Fruit fly (Drosophila melanogaster) whole organism, embryonic: Measurements from ENCODE around the gene CG14352.

ENCODE experiments used
- Atf6 ChIP-seq: fragments of 200-800 bp; sonication (Bioruptor generic); IDR thresholded peaks from 2 replicates; pipeline ENCODE4 v1.3.6; 2022; ENCODE audit warnings: missing biosample characterization, missing genetic modification characterization
- CG10565 ChIP-seq: fragments of 200-800 bp; sonication (Bioruptor generic); optimal IDR thresholded peaks from 3 replicates; lab custom pipeline; 2016; ENCODE audit warnings: missing biosample characterization, mild to moderate bottlenecking, missing genetic modification characterization
- CG12299 ChIP-seq: fragments of 200-800 bp; sonication (Bioruptor generic); optimal IDR thresholded peaks from 2 replicates; lab custom pipeline; 2018; ENCODE audit warnings: missing biosample characterization, mild to moderate bottlenecking, missing genetic modification characterization
- CG1233 ChIP-seq: fragments of 200-800 bp; sonication (Bioruptor generic); optimal IDR thresholded peaks from 4 replicates; lab custom pipeline; 2018; ENCODE audit warnings: missing biosample characterization, mild to moderate bottlenecking, missing genetic modification characterization
- CG13624 ChIP-seq: fragments of 200-800 bp; sonication (Bioruptor generic); optimal IDR thresholded peaks from 2 replicates; lab custom pipeline; 2016; ENCODE audit warnings: missing biosample characterization, missing genetic modification characterization
- CG14014 ChIP-seq: fragments of 200-800 bp; sonication (Bioruptor generic); IDR thresholded peaks from 2 replicates; pipeline ENCODE4 v1.3.6; 2022; ENCODE audit warnings: missing biosample characterization, missing genetic modification characterization
- CG1792 ChIP-seq: fragments of 200-800 bp; sonication (Bioruptor generic); optimal IDR thresholded peaks from 2 replicates; lab custom pipeline; 2016; ENCODE audit warnings: missing biosample characterization, missing genetic modification characterization
- CG18011 ChIP-seq: fragments of 200-800 bp; sonication (Bioruptor generic); optimal IDR thresholded peaks from 2 replicates; lab custom pipeline; 2017; ENCODE audit warnings: missing biosample characterization, missing genetic modification characterization, mild to moderate bottlenecking, moderate library complexity, missing genotype
- CG2120 ChIP-seq: fragments of 200-800 bp; sonication (Bioruptor generic); optimal IDR thresholded peaks from 3 replicates; lab custom pipeline; 2016; ENCODE audit warnings: missing biosample characterization, missing genetic modification characterization
- CG2712 ChIP-seq: fragments of 200-800 bp; optimal IDR thresholded peaks from 3 replicates; lab custom pipeline; 2019; ENCODE audit warnings: missing biosample characterization, mild to moderate bottlenecking, missing genetic modification characterization, moderate library complexity
- CG34422 ChIP-seq: fragments of 200-800 bp; sonication (Bioruptor generic); IDR thresholded peaks from 3 replicates; pipeline ENCODE4 v1.3.6; 2022; ENCODE audit warnings: missing biosample characterization, missing genetic modification characterization
- CG4328 ChIP-seq: fragments of 200-800 bp; sonication (Bioruptor generic); optimal IDR thresholded peaks from 3 replicates; lab custom pipeline; 2017; ENCODE audit warnings: missing biosample characterization, missing genetic modification reagents, missing genetic modification characterization
- CG5180 ChIP-seq: fragments of 200-800 bp; sonication (Bioruptor generic); optimal IDR thresholded peaks from 3 replicates; lab custom pipeline; 2017; ENCODE audit warnings: missing biosample characterization, missing genetic modification characterization, mild to moderate bottlenecking, moderate library complexity, missing genetic modification reagents
- CG5953 ChIP-seq: fragments of 200-800 bp; sonication (Bioruptor generic); IDR thresholded peaks from 2 replicates; pipeline ENCODE4 v1.3.6; 2022; ENCODE audit warnings: missing biosample characterization, missing genetic modification characterization
- CG6689 ChIP-seq: fragments of 200-800 bp; sonication (Bioruptor generic); IDR thresholded peaks from 2 replicates; pipeline ENCODE4 v1.3.6; 2022; ENCODE audit warnings: missing biosample characterization, missing genetic modification characterization
- CG6791 ChIP-seq: fragments of 200-800 bp; sonication (Bioruptor generic); IDR thresholded peaks from 3 replicates; pipeline ENCODE4 v1.3.6; 2022; ENCODE audit warnings: missing biosample characterization, missing genetic modification characterization; ENCODE audit not compliant: partially characterized antibody
- CG7786 ChIP-seq: fragments of 200-800 bp; sonication (Bioruptor generic); optimal IDR thresholded peaks from 2 replicates; lab custom pipeline; 2016; ENCODE audit warnings: missing biosample characterization, missing genetic modification characterization
- CG7963 ChIP-seq: fragments of 200-800 bp; sonication (Bioruptor generic); IDR thresholded peaks from 3 replicates; pipeline ENCODE4 v1.3.6; 2022; ENCODE audit warnings: missing biosample characterization, missing genetic modification characterization; ENCODE audit not compliant: partially characterized antibody
- CG8290 ChIP-seq, 3 experiments: fragments of 200-800 bp; sonication (Bioruptor generic); optimal IDR thresholded peaks; 2 replicates each; lab custom pipeline; 2016 to 2019; ENCODE audit warnings: missing biosample characterization in 3 of 3, missing genetic modification characterization in 3 of 3, mild to moderate bottlenecking in 2 of 3, moderate library complexity in 1 of 3
- CG9215 ChIP-seq: fragments of 200-800 bp; sonication (Bioruptor generic); IDR thresholded peaks from 2 replicates; pipeline ENCODE4 v1.3.6; 2022; ENCODE audit warnings: missing biosample characterization, missing genetic modification characterization
- CG9817 ChIP-seq: fragments of 200-800 bp; sonication (Bioruptor generic); optimal IDR thresholded peaks from 2 replicates; lab custom pipeline; 2018; ENCODE audit warnings: missing biosample characterization, mild to moderate bottlenecking, missing genetic modification characterization, moderate library complexity
- CG9876 ChIP-seq: fragments of 200-800 bp; sonication (Bioruptor generic); optimal IDR thresholded peaks from 2 replicates; lab custom pipeline; 2016; ENCODE audit warnings: missing biosample characterization, missing genetic modification characterization
- CTCF ChIP-seq: fragments of 200-800 bp; sonication (Bioruptor generic); optimal IDR thresholded peaks from 2 replicates; lab custom pipeline; 2017; ENCODE audit warnings: missing biosample characterization, mild to moderate bottlenecking, missing genetic modification characterization, moderate library complexity
- E2f2 ChIP-seq: fragments of 200-800 bp; sonication (Bioruptor generic); IDR thresholded peaks from 2 replicates; pipeline ENCODE4 v1.3.6; 2022; ENCODE audit warnings: missing biosample characterization, missing genetic modification characterization
- H15 ChIP-seq: fragments of 200-800 bp; sonication (Bioruptor generic); IDR thresholded peaks from 3 replicates; pipeline ENCODE4 v1.3.6; 2022; ENCODE audit warnings: missing biosample characterization, missing genetic modification characterization
- Lhr ChIP-seq: fragments of 200-800 bp; sonication (Bioruptor generic); optimal IDR thresholded peaks from 3 replicates; lab custom pipeline; 2017; ENCODE audit warnings: mild to moderate bottlenecking, missing biosample characterization, missing genetic modification reagents, missing genetic modification characterization
- NFAT ChIP-seq: fragments of 200-800 bp; sonication (Bioruptor generic); IDR thresholded peaks from 2 replicates; pipeline ENCODE4 v1.3.6; 2022; ENCODE audit warnings: missing biosample characterization, missing genetic modification characterization
- Nf-YB ChIP-seq: fragments of 200-800 bp; sonication (Bioruptor generic); optimal IDR thresholded peaks from 3 replicates; lab custom pipeline; 2019; ENCODE audit warnings: missing biosample characterization, mild to moderate bottlenecking, missing genetic modification characterization, moderate library complexity
- Pdp1 ChIP-seq, 2 experiments: fragments of 200-800 bp; sonication (Bioruptor generic); optimal IDR thresholded peaks; 3 replicates each; lab custom pipeline; 2016; ENCODE audit warnings: missing biosample characterization in 2 of 2, missing genetic modification characterization in 2 of 2, mild to moderate bottlenecking in 1 of 2, moderate library complexity in 1 of 2
- Sox102F ChIP-seq: fragments of 200-800 bp; sonication (Bioruptor generic); optimal IDR thresholded peaks from 2 replicates; lab custom pipeline; 2018; ENCODE audit warnings: missing biosample characterization, mild to moderate bottlenecking, missing genetic modification characterization, moderate library complexity
- Taf1 ChIP-seq: fragments of 200-800 bp; sonication (Bioruptor generic); IDR thresholded peaks from 2 replicates; pipeline ENCODE4 v1.3.6; 2022; ENCODE audit warnings: missing biosample characterization, missing genetic modification characterization
- bab2 ChIP-seq: fragments of 200-800 bp; sonication (Bioruptor generic); optimal IDR thresholded peaks from 2 replicates; lab custom pipeline; 2016; ENCODE audit warnings: missing biosample characterization, missing genetic modification characterization
- bsh ChIP-seq, 2 experiments: fragments of 200-800 bp; sonication (Bioruptor generic); optimal IDR thresholded peaks; 2 replicates each; lab custom pipeline; 2017 to 2018; ENCODE audit warnings: mild to moderate bottlenecking in 2 of 2, missing biosample characterization in 2 of 2, missing genetic modification characterization in 2 of 2, moderate library complexity in 1 of 2
- crol ChIP-seq: fragments of 200-800 bp; sonication (Bioruptor generic); IDR thresholded peaks from 2 replicates; pipeline ENCODE4 v1.3.6; 2022; ENCODE audit warnings: missing biosample characterization, missing genetic modification characterization
- dmrt99B ChIP-seq: fragments of 200-800 bp; sonication (Bioruptor generic); optimal IDR thresholded peaks from 2 replicates; lab custom pipeline; 2018; ENCODE audit warnings: missing biosample characterization, mild to moderate bottlenecking, missing genetic modification characterization, moderate library complexity
- eve ChIP-seq, 2 experiments: fragments of >200 bp; optimal IDR thresholded peaks; 2 replicates each; lab custom pipeline; 2017; ENCODE audit warnings: missing biosample characterization in 2 of 2, missing genetic modification characterization in 2 of 2
- fd96Cb ChIP-seq: fragments of 200-800 bp; sonication (Bioruptor generic); optimal IDR thresholded peaks from 2 replicates; lab custom pipeline; 2018; ENCODE audit warnings: missing biosample characterization, mild to moderate bottlenecking, missing genetic modification characterization, moderate library complexity
- h ChIP-seq: fragments of >200 bp; optimal IDR thresholded peaks from 2 replicates; lab custom pipeline; 2017
- insv ChIP-seq, 2 experiments: fragments of 200-800 bp; sonication (Bioruptor generic); optimal IDR thresholded peaks; 3 replicates each; lab custom pipeline; 2016 to 2018; ENCODE audit warnings: missing biosample characterization in 2 of 2, missing genetic modification characterization in 2 of 2
- lilli ChIP-seq: fragments of 200-800 bp; sonication (Bioruptor generic); optimal IDR thresholded peaks from 3 replicates; lab custom pipeline; 2016; ENCODE audit warnings: missing biosample characterization, missing genetic modification characterization
- lov ChIP-seq, 2 experiments: fragments of 200-800 bp in 1 of 2; fragments of >200 bp in 1 of 2; sonication (Bioruptor generic) in 1 of 2; IDR thresholded peaks in 1 of 2; optimal IDR thresholded peaks in 1 of 2; 2 replicates in 1 of 2; 3 replicates in 1 of 2; pipeline versions ENCODE4 v1.3.6 to Lab custom; 2017 to 2022; ENCODE audit warnings: missing biosample characterization in 1 of 2, missing genetic modification characterization in 1 of 2
- nom ChIP-seq: fragments of 200-800 bp; sonication (Bioruptor generic); optimal IDR thresholded peaks from 2 replicates; lab custom pipeline; 2017; ENCODE audit warnings: missing biosample characterization, missing genetic modification characterization, mild to moderate bottlenecking, moderate library complexity, missing genetic modification reagents
- run ChIP-seq: fragments of 200-800 bp; sonication (Bioruptor generic); optimal IDR thresholded peaks from 3 replicates; lab custom pipeline; 2018; ENCODE audit warnings: missing biosample characterization, mild to moderate bottlenecking, missing genetic modification characterization
- sc ChIP-seq, 3 experiments: fragments of >200 bp in 2 of 3; fragments of 200-800 bp in 1 of 3; sonication (Bioruptor generic) in 1 of 3; optimal IDR thresholded peaks; 2 replicates in 2 of 3; 3 replicates in 1 of 3; lab custom pipeline; 2017; ENCODE audit warnings: mild to moderate bottlenecking in 1 of 3, missing biosample characterization in 1 of 3, missing genetic modification characterization in 1 of 3, missing genetic modification reagents in 1 of 3
- sisA ChIP-seq: fragments of 200-800 bp; sonication (Bioruptor generic); IDR thresholded peaks from 2 replicates; pipeline ENCODE4 v1.3.6; 2022; ENCODE audit warnings: missing biosample characterization, missing genetic modification characterization
- tio ChIP-seq: fragments of 200-800 bp; sonication (Bioruptor generic); optimal IDR thresholded peaks from 2 replicates; lab custom pipeline; 2017; ENCODE audit warnings: missing biosample characterization, missing genetic modification characterization, inconsistent platforms
- tup ChIP-seq: fragments of 200-800 bp; sonication (Bioruptor generic); optimal IDR thresholded peaks from 2 replicates; lab custom pipeline; 2016; ENCODE audit warnings: missing biosample characterization, mild to moderate bottlenecking, missing genetic modification characterization, moderate library complexity
- unpg ChIP-seq: fragments of 200-800 bp; sonication (Bioruptor generic); optimal IDR thresholded peaks from 3 replicates; lab custom pipeline; 2018; ENCODE audit warnings: missing biosample characterization, mild to moderate bottlenecking, missing genetic modification characterization, moderate library complexity
- vnd ChIP-seq: fragments of 200-800 bp; sonication (Bioruptor generic); IDR thresholded peaks from 3 replicates; pipeline ENCODE4 v1.3.6; 2022; ENCODE audit warnings: missing biosample characterization, missing genetic modification characterization; ENCODE audit not compliant: partially characterized antibody

Gene CG14352

DNA sequence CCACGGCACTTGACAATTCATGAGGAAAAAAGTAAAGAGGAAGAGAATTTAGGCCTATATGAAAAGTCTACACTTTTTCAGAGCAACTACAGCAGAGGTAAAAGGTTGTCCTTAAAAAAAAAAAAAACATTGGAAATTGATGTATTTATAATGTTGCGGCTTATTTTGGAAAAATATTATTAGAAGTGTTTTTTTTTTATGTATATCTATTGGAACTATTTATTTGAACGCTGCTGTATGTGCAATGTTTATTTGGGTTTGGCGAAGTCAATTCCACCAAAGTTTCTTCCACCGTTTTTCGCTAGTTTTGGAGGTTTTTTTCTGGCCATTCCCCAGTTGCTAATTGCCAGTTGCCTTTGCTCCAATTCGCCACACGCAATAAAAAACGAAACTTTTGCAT, 44.6 kb downstream of the CG14352 start:
- peak; percentile 47 for TF ChIP-seq Sox102F
- TF ChIP-seq insv (GFP tag; optimal IDR thresholded peaks at IDR 0.05; lab: Kevin White, UChicago): no peak
- TF ChIP-seq CG34422 (GFP tag; lab: Robert Waterston, UW): 0 out of 3 replicates have a peak, but pooled peaks have one; percentile 21
- no peak for TF ChIP-seq CTCF (GFP tag; lab: Kevin White, UChicago)
- TF ChIP-seq CG6689 (GFP tag; lab: Robert Waterston, UW): peak; percentile 33; the same call in 1 of the 2 replicates
- no peak for TF ChIP-seq Taf1 (GFP tag; lab: Robert Waterston, UW)
- TF ChIP-seq bsh (GFP tag; optimal IDR thresholded peaks at IDR 0.05; lab: Kevin White, UChicago): peak in 1 of 2 experiments; percentile 40
- TF ChIP-seq CG10565 (GFP tag; lab: Kevin White, UChicago): no peak
- TF ChIP-seq CG8290 (GFP tag; optimal IDR thresholded peaks at IDR 0.05; lab: Kevin White, UChicago): no peak
- no peak for TF ChIP-seq CG8290 (tag; optimal IDR thresholded peaks at IDR 0.05; lab: Kevin White, UChicago)
- TF ChIP-seq CG7963 (GFP tag; lab: Robert Waterston, UW): no peak
- no peak for TF ChIP-seq nom (GFP tag; lab: Kevin White, UChicago)
- TF ChIP-seq CG4328 (GFP tag; lab: Kevin White, UChicago): no peak
- TF ChIP-seq CG14014 (GFP tag; lab: Robert Waterston, UW): peak; percentile 63
- no peak for TF ChIP-seq CG9876
- TF ChIP-seq H15 (GFP tag; lab: Robert Waterston, UW): 0 out of 3 replicates have a peak, but pooled peaks have one; percentile 45
- TF ChIP-seq h (lab: Kevin White, UChicago): no peak
- peak; percentile 46 for TF ChIP-seq lilli (GFP tag; lab: Kevin White, UChicago)
- peak; percentile 3 for TF ChIP-seq CG12299 (tag; lab: Kevin White, UChicago)
- no peak for TF ChIP-seq tup (GFP tag; lab: Kevin White, UChicago)
- no peak for TF ChIP-seq CG1792 (GFP tag; lab: Kevin White, UChicago)
- 0 out of 2 replicates have a peak, but pooled peaks have one; percentile 23 for TF ChIP-seq sisA (GFP tag; lab: Robert Waterston, UW)
- TF ChIP-seq CG9817: peak; percentile 19
- no peak for TF ChIP-seq lov (optimal IDR thresholded peaks at IDR 0.05; lab: Kevin White, UChicago)
- no peak for TF ChIP-seq lov (GFP tag; IDR thresholded peaks at IDR 0.05; lab: Robert Waterston, UW)
- TF ChIP-seq Nf-YB (GFP tag; lab: Kevin White, UChicago): no peak
- TF ChIP-seq CG9215 (GFP tag; lab: Robert Waterston, UW): no peak
- TF ChIP-seq CG6791 (GFP tag; lab: Robert Waterston, UW): no peak
- no peak for TF ChIP-seq CG2712 (tag; lab: Kevin White, UChicago)
- peak; percentile 6 for TF ChIP-seq bab2 (GFP tag; lab: Kevin White, UChicago)
- 0 out of 2 replicates have a peak, but pooled peaks have one; percentile 34 for TF ChIP-seq E2f2 (GFP tag; lab: Robert Waterston, UW)
- TF ChIP-seq crol: no peak
- peak; percentile 22 for TF ChIP-seq tio (GFP tag; lab: Kevin White, UChicago)
- TF ChIP-seq sc (optimal IDR thresholded peaks at IDR 0.05; lab: Kevin White, UChicago): no peak
- no peak for TF ChIP-seq sc (GFP tag; optimal IDR thresholded peaks at IDR 0.05; lab: Kevin White, UChicago)
- peak; percentile 18 for TF ChIP-seq dmrt99B (tag; lab: Kevin White, UChicago)
- TF ChIP-seq Pdp1 (GFP tag; optimal IDR thresholded peaks at IDR 0.05; lab: Kevin White, UChicago): peak in 1 of 2 experiments; percentile 5
- TF ChIP-seq eve (GFP tag; optimal IDR thresholded peaks at IDR 0.05; lab: Kevin White, UChicago): peak in 1 of 2 experiments; percentile 9
- TF ChIP-seq NFAT: no peak
- TF ChIP-seq CG5953 (GFP tag; lab: Robert Waterston, UW): 0 out of 2 replicates have a peak, but pooled peaks have one; percentile 46
- no peak for TF ChIP-seq CG7786
- TF ChIP-seq CG18011 (GFP tag; lab: Kevin White, UChicago): peak; percentile 13
- peak; percentile 66; the same call in 1 of the 2 replicates for TF ChIP-seq Atf6
- no peak for TF ChIP-seq CG1233 (GFP tag; lab: Kevin White, UChicago)
- TF ChIP-seq unpg (GFP tag; lab: Kevin White, UChicago): peak; percentile 63
- TF ChIP-seq fd96Cb: no peak
- no peak for TF ChIP-seq vnd (GFP tag; lab: Robert Waterston, UW)
- TF ChIP-seq CG2120 (GFP tag; lab: Kevin White, UChicago): peak; percentile 50
- no peak for TF ChIP-seq Lhr (GFP tag; lab: Kevin White, UChicago)
- peak; percentile 2 for TF ChIP-seq CG5180 (GFP tag; lab: Kevin White, UChicago)
- no peak for TF ChIP-seq run
- no peak for TF ChIP-seq CG13624 (GFP tag; lab: Kevin White, UChicago)
